Worm (Caenorhabditis elegans): ENCODE measurements around the gene srw-40.

srw-40 gene

ce11 chrII:4299227-4299703 is 16.6 kb downstream of the srw-40 start, which contains the start of gene sco-1 (continued):
- peak; percentile 92 for TF ChIP-seq unc-130 (tag; optimal IDR thresholded peaks at IDR 0.05)
- TF ChIP-seq aly-2 (tag; optimal IDR thresholded peaks at IDR 0.05), result peak; percentile 68
- peak; percentile 87 for TF ChIP-seq ztf-4 (tag; optimal IDR thresholded peaks at IDR 0.05)
- TF ChIP-seq pqm-1 (tag; optimal IDR thresholded peaks at IDR 0.05), result no peak
- TF ChIP-seq lir-3 (tag; optimal IDR thresholded peaks at IDR 0.05; ENCODE audit: poor library complexity), result peak; percentile 98
- peak; percentile 99 for TF ChIP-seq elt-2 (tag; optimal IDR thresholded peaks at IDR 0.05)
- TF ChIP-seq isw-1 (GFP tag; IDR thresholded peaks at IDR 0.05), result peak; percentile 98
- peak; percentile 97 to 98 (median 98) for TF ChIP-seq ceh-82 (tag; optimal IDR thresholded peaks at IDR 0.05)
- peak; percentile 78 for TF ChIP-seq snpc-4 (tag; optimal IDR thresholded peaks at IDR 0.05)
- peak; percentile 97 for TF ChIP-seq nhr-19 (GFP tag; conservative IDR thresholded peaks at IDR 0.05)
- TF ChIP-seq efl-1 (optimal IDR thresholded peaks at IDR 0.05), result peak; percentile 93 to 95
- peak; percentile 84 to 99 for TF ChIP-seq efl-1 (GFP tag; optimal IDR thresholded peaks at IDR 0.05 in 1 of 2)
- TF ChIP-seq irx-1 (tag; optimal IDR thresholded peaks at IDR 0.05), result peak; percentile 97
- TF ChIP-seq swsn-7 (tag; optimal IDR thresholded peaks at IDR 0.05), result peak; percentile 96
- peak; percentile 25 for TF ChIP-seq nhr-12 (tag; optimal IDR thresholded peaks at IDR 0.05)
- TF ChIP-seq dsc-1 (tag; optimal IDR thresholded peaks at IDR 0.05), result peak; percentile 98
- TF ChIP-seq unc-30 (tag; optimal IDR thresholded peaks at IDR 0.05), result no peak
- peak; percentile 97 for TF ChIP-seq grh-1 (GFP tag; IDR thresholded peaks at IDR 0.05)
- peak; percentile 90 for TF ChIP-seq efl-3 (GFP tag; optimal IDR thresholded peaks at IDR 0.05)
- peak; percentile 78 for TF ChIP-seq ama-1 (optimal IDR thresholded peaks at IDR 0.05)
- no peak for TF ChIP-seq tlp-1 (tag; optimal IDR thresholded peaks at IDR 0.05)
- peak; percentile 34 for TF ChIP-seq mef-2 (tag; optimal IDR thresholded peaks at IDR 0.05)
- TF ChIP-seq ceh-90 (tag; optimal IDR thresholded peaks at IDR 0.05), result peak; percentile 90
- peak; percentile 76 for TF ChIP-seq hlh-4 (tag; optimal IDR thresholded peaks at IDR 0.05)
- TF ChIP-seq nhr-76 (tag; optimal IDR thresholded peaks at IDR 0.05), result peak; percentile 65
- peak; percentile 100 for TF ChIP-seq rnt-1 (tag; optimal IDR thresholded peaks at IDR 0.05)
- TF ChIP-seq nhr-237 (tag; optimal IDR thresholded peaks at IDR 0.05), result peak; percentile 85
- TF ChIP-seq C04F5.9 (tag; optimal IDR thresholded peaks at IDR 0.05), result peak; percentile 97
- TF ChIP-seq ceh-8 (GFP tag; optimal IDR thresholded peaks at IDR 0.05), result peak; percentile 96
- peak; percentile 97 for TF ChIP-seq nhr-20 (tag; optimal IDR thresholded peaks at IDR 0.05)
- peak; percentile 85 for TF ChIP-seq ceh-63 (GFP tag; optimal IDR thresholded peaks at IDR 0.05)
- peak; percentile 95 for TF ChIP-seq sox-4 (tag; optimal IDR thresholded peaks at IDR 0.05)
- peak; percentile 26 to 56 for TF ChIP-seq egl-27 (tag; optimal IDR thresholded peaks at IDR 0.05)
- peak; percentile 97 for TF ChIP-seq lin-14 (GFP tag; optimal IDR thresholded peaks at IDR 0.05)
- TF ChIP-seq alr-1 (tag; optimal IDR thresholded peaks at IDR 0.05; ENCODE audit: borderline replicate concordance), result no peak
- TF ChIP-seq unc-86 (tag; optimal IDR thresholded peaks at IDR 0.05), result peak; percentile 97
- peak; percentile 94 for TF ChIP-seq unc-98 (GFP tag; IDR thresholded peaks at IDR 0.05)
- TF ChIP-seq zip-4 (GFP tag; optimal IDR thresholded peaks at IDR 0.05), result peak; percentile 93
- TF ChIP-seq hlh-17 (GFP tag; optimal IDR thresholded peaks at IDR 0.05; ENCODE audit: borderline replicate concordance), result no peak
- peak; percentile 95 for TF ChIP-seq nhr-77 (tag; optimal IDR thresholded peaks at IDR 0.05)
- no peak for TF ChIP-seq ets-5 (GFP tag; IDR thresholded peaks at IDR 0.05)
- peak; percentile 98 for TF ChIP-seq nhr-90 (tag; optimal IDR thresholded peaks at IDR 0.05; ENCODE audit: poor library complexity)
- TF ChIP-seq blmp-1 (tag; optimal IDR thresholded peaks at IDR 0.05), result peak; percentile 79
- peak; percentile 88 to 91 for TF ChIP-seq lin-35 (GFP tag; optimal IDR thresholded peaks at IDR 0.05)
- TF ChIP-seq sptf-1 (tag; optimal IDR thresholded peaks at IDR 0.05), result no peak
- peak; percentile 95 for TF ChIP-seq lin-15B (tag; optimal IDR thresholded peaks at IDR 0.05)
- TF ChIP-seq lin-39 (tag; optimal IDR thresholded peaks at IDR 0.05), result peak; percentile 92
- TF ChIP-seq pag-3 (tag; optimal IDR thresholded peaks at IDR 0.05; ENCODE audit: borderline replicate concordance, insufficient read depth), result no peak
- peak; percentile 98 for TF ChIP-seq nhr-47 (tag; optimal IDR thresholded peaks at IDR 0.05)
- peak in 3 of 6 experiments; percentile 82 to 97 (median 94) for TF ChIP-seq elt-3 (tag; optimal IDR thresholded peaks at IDR 0.05)
- peak; percentile 98 for TF ChIP-seq fkh-8 (tag; optimal IDR thresholded peaks at IDR 0.05)
- peak; percentile 93 for TF ChIP-seq fos-1 (tag; optimal IDR thresholded peaks at IDR 0.05)
- TF ChIP-seq F16B12.6 (tag; optimal IDR thresholded peaks at IDR 0.05), result peak; percentile 71

Measured in whole organism, L1 larva.